Worm (Caenorhabditis elegans): ENCODE results near the gene Y55D9A.2.

ce11 chrIV:12651570-12651969 lies 46.3 kb upstream of the Y55D9A.2 start:
- TF ChIP-seq ama-1 (optimal IDR thresholded peaks at IDR 0.05) (no peak), sox-4 (tag; optimal IDR thresholded peaks at IDR 0.05) (no peak), tbx-2 (tag; optimal IDR thresholded peaks at IDR 0.05) (peak; percentile 5), dve-1 (tag; optimal IDR thresholded peaks at IDR 0.05) (no peak), ceh-48 (tag; optimal IDR thresholded peaks at IDR 0.05) (peak; percentile 25)

Measured in whole organism, late embryonic.